Fruit fly (Drosophila melanogaster): ENCODE measurements around the gene salm.

salm gene

dm6 chr2L:11395636-11396035 is 49.8 kb downstream of the salm start (continued):
- no peak for TF ChIP-seq Myc (optimal IDR thresholded peaks at IDR 0.05)
- no peak for TF ChIP-seq GATAd (GFP tag; optimal IDR thresholded peaks at IDR 0.05)

dm6 chr2L:11394099-11394498 is 51.3 kb downstream of the salm start:
- TF ChIP-seq HLH106 (tag; optimal IDR thresholded peaks at IDR 0.05), result no peak
- TF ChIP-seq Vsx2 (GFP tag; optimal IDR thresholded peaks at IDR 0.05; ENCODE audit: partially characterized antibody), result no peak
- TF ChIP-seq Sp1 (GFP tag; optimal IDR thresholded peaks at IDR 0.05), result peak; percentile 37
- TF ChIP-seq woc (GFP tag; optimal IDR thresholded peaks at IDR 0.05), result no peak
- TF ChIP-seq Jra (GFP tag; optimal IDR thresholded peaks at IDR 0.05), result no peak
- no peak for TF ChIP-seq GATAd (GFP tag; optimal IDR thresholded peaks at IDR 0.05)
- TF ChIP-seq ey (GFP tag; optimal IDR thresholded peaks at IDR 0.05), result peak; percentile 32
- no peak for TF ChIP-seq dl (GFP tag; optimal IDR thresholded peaks at IDR 0.05; ENCODE audit: insufficient read depth in 1 of 2, partially characterized antibody in 2 of 2)
- peak; percentile 10 for TF ChIP-seq fru (GFP tag; optimal IDR thresholded peaks at IDR 0.05)
- TF ChIP-seq rgr (GFP tag; optimal IDR thresholded peaks at IDR 0.05), result peak; percentile 44
- no peak for TF ChIP-seq Rel (GFP tag; optimal IDR thresholded peaks at IDR 0.05)
- no peak for TF ChIP-seq Rel (tag; optimal IDR thresholded peaks at IDR 0.05)
- TF ChIP-seq Hr78 (GFP tag; optimal IDR thresholded peaks at IDR 0.05), result no peak
- no peak for TF ChIP-seq CG9705 (GFP tag; optimal IDR thresholded peaks at IDR 0.05)
- TF ChIP-seq jim (GFP tag; optimal IDR thresholded peaks at IDR 0.05), result no peak
- no peak for TF ChIP-seq Mio (GFP tag; optimal IDR thresholded peaks at IDR 0.05)
- TF ChIP-seq usp (GFP tag; optimal IDR thresholded peaks at IDR 0.05), result no peak
- TF ChIP-seq psq (GFP tag; optimal IDR thresholded peaks at IDR 0.05), result peak; percentile 4
- peak; percentile 38 for TF ChIP-seq OdsH (GFP tag; optimal IDR thresholded peaks at IDR 0.05)
- peak in 1 of 2 experiments; percentile 31 for TF ChIP-seq foxo (GFP tag; optimal IDR thresholded peaks at IDR 0.05)
- no peak for TF ChIP-seq N (GFP tag; optimal IDR thresholded peaks at IDR 0.05)
- no peak for TF ChIP-seq h (GFP tag; optimal IDR thresholded peaks at IDR 0.05)
- no peak for TF ChIP-seq Myc (optimal IDR thresholded peaks at IDR 0.05)
- TF ChIP-seq Hnf4 (GFP tag; optimal IDR thresholded peaks at IDR 0.05), result peak; percentile 19
- no peak for TF ChIP-seq brk (GFP tag; optimal IDR thresholded peaks at IDR 0.05)
- TF ChIP-seq lola (GFP tag; optimal IDR thresholded peaks at IDR 0.05), result no peak
- no peak for TF ChIP-seq CrebA (GFP tag; optimal IDR thresholded peaks at IDR 0.05; ENCODE audit: borderline replicate concordance)
- TF ChIP-seq Dfd (GFP tag; optimal IDR thresholded peaks at IDR 0.05), result no peak
- TF ChIP-seq dsf (GFP tag; optimal IDR thresholded peaks at IDR 0.05; ENCODE audit: borderline replicate concordance), result no peak
- peak; percentile 35 for TF ChIP-seq br (GFP tag; optimal IDR thresholded peaks at IDR 0.05)
- no peak for TF ChIP-seq Dif (GFP tag; optimal IDR thresholded peaks at IDR 0.05; ENCODE audit: partially characterized antibody)
- TF ChIP-seq sage (GFP tag; optimal IDR thresholded peaks at IDR 0.05), result no peak
- TF ChIP-seq sv (GFP tag; optimal IDR thresholded peaks at IDR 0.05), result no peak
- no peak for TF ChIP-seq Abd-B (GFP tag; optimal IDR thresholded peaks at IDR 0.05)
- TF ChIP-seq dmrt93B (GFP tag; optimal IDR thresholded peaks at IDR 0.05), result no peak
- TF ChIP-seq tai (GFP tag; optimal IDR thresholded peaks at IDR 0.05), result no peak
- no peak for TF ChIP-seq pan (optimal IDR thresholded peaks at IDR 0.05)
- TF ChIP-seq CG32264 (GFP tag; optimal IDR thresholded peaks at IDR 0.05), result no peak
- TF ChIP-seq Hr83 (GFP tag; optimal IDR thresholded peaks at IDR 0.05; ENCODE audit: poor library complexity, severe bottlenecking), result no peak

dm6 chr2L:11387691-11388090 is 57.7 kb downstream of the salm start:
- no peak for TF ChIP-seq HLH106 (tag; optimal IDR thresholded peaks at IDR 0.05)
- TF ChIP-seq CG9705 (GFP tag; optimal IDR thresholded peaks at IDR 0.05), result no peak
- TF ChIP-seq OdsH (GFP tag; optimal IDR thresholded peaks at IDR 0.05), result no peak
- no peak for TF ChIP-seq lola (GFP tag; optimal IDR thresholded peaks at IDR 0.05)
- TF ChIP-seq sage (GFP tag; optimal IDR thresholded peaks at IDR 0.05), result no peak
- no peak for TF ChIP-seq N (GFP tag; optimal IDR thresholded peaks at IDR 0.05)
- TF ChIP-seq dl (GFP tag; optimal IDR thresholded peaks at IDR 0.05; ENCODE audit: insufficient read depth in 1 of 2, partially characterized antibody in 2 of 2), result no peak
- no peak for TF ChIP-seq psq (GFP tag; optimal IDR thresholded peaks at IDR 0.05)
- TF ChIP-seq Dfd (GFP tag; optimal IDR thresholded peaks at IDR 0.05), result no peak
- no peak for TF ChIP-seq foxo (GFP tag; optimal IDR thresholded peaks at IDR 0.05)
- TF ChIP-seq Rel (GFP tag; optimal IDR thresholded peaks at IDR 0.05), result no peak
- no peak for TF ChIP-seq Rel (tag; optimal IDR thresholded peaks at IDR 0.05)
- TF ChIP-seq Sp1 (GFP tag; optimal IDR thresholded peaks at IDR 0.05), result no peak
- no peak for TF ChIP-seq Dif (GFP tag; optimal IDR thresholded peaks at IDR 0.05; ENCODE audit: partially characterized antibody)

All from whole organism, wandering third instar larva.